Fruit fly (Drosophila melanogaster) whole organism, embryonic: Measurements from ENCODE around the gene Sr-CI.

Experiments
- Awh ChIP-seq: fragments of 200-800 bp; sonication (Bioruptor generic); IDR thresholded peaks from 2 replicates; pipeline ENCODE4, ENCODE4 v1.3.6; 2022; ENCODE audit warnings: missing biosample characterization, missing genetic modification characterization
- CG10209 ChIP-seq: fragments of 200-800 bp; sonication (Bioruptor generic); optimal IDR thresholded peaks from 3 replicates; lab custom pipeline; 2017; ENCODE audit warnings: missing biosample characterization, mild to moderate bottlenecking, missing genetic modification characterization, missing genetic modification reagents
- CG1024 ChIP-seq: fragments of 200-800 bp; sonication (Bioruptor generic); IDR thresholded peaks from 2 replicates; pipeline ENCODE4 v1.3.6; 2022; ENCODE audit warnings: missing biosample characterization, missing genetic modification characterization
- CG10543 ChIP-seq: fragments of 200-800 bp; sonication (Bioruptor generic); optimal IDR thresholded peaks from 3 replicates; lab custom pipeline; 2017; ENCODE audit warnings: missing biosample characterization, mild to moderate bottlenecking, missing genetic modification characterization, moderate library complexity
- CG10959 ChIP-seq: fragments of 200-800 bp; sonication (Bioruptor generic); IDR thresholded peaks from 2 replicates; pipeline ENCODE4 v1.3.6; 2022; ENCODE audit warnings: missing biosample characterization, missing genetic modification characterization
- CG11247 ChIP-seq: fragments of 200-800 bp; sonication (Bioruptor generic); IDR thresholded peaks from 2 replicates; pipeline ENCODE4 v1.3.6; 2022; ENCODE audit warnings: missing biosample characterization, missing genetic modification characterization
- CG12769 ChIP-seq: fragments of 200-800 bp; sonication (Bioruptor generic); optimal IDR thresholded peaks from 2 replicates; lab custom pipeline; 2019; ENCODE audit warnings: missing biosample characterization, mild to moderate bottlenecking, missing genetic modification characterization, moderate library complexity
- CG14667 ChIP-seq: fragments of 200-800 bp; sonication (Bioruptor generic); IDR thresholded peaks from 2 replicates; pipeline ENCODE4 v1.3.6; 2022; ENCODE audit warnings: missing biosample characterization, missing genetic modification characterization
- CG1603 ChIP-seq: fragments of 200-800 bp; sonication (Bioruptor generic); optimal IDR thresholded peaks from 2 replicates; lab custom pipeline; 2019; ENCODE audit warnings: missing biosample characterization, mild to moderate bottlenecking, missing genetic modification characterization, moderate library complexity
- CG17912 ChIP-seq: fragments of 200-800 bp; sonication (Bioruptor generic); optimal IDR thresholded peaks from 2 replicates; lab custom pipeline; 2018; ENCODE audit warnings: missing biosample characterization, mild to moderate bottlenecking, missing genetic modification characterization
- CG2875 ChIP-seq: fragments of 200-800 bp; sonication (Bioruptor generic); optimal IDR thresholded peaks from 2 replicates; lab custom pipeline; 2017; ENCODE audit warnings: missing biosample characterization, mild to moderate bottlenecking, missing genetic modification characterization, missing genetic modification reagents
- CG31388 ChIP-seq: fragments of 200-800 bp; sonication (Bioruptor generic); optimal IDR thresholded peaks from 2 replicates; lab custom pipeline; 2016; ENCODE audit warnings: missing biosample characterization, missing genetic modification characterization
- CG43689 ChIP-seq: fragments of 200-800 bp; sonication (Bioruptor generic); IDR thresholded peaks from 2 replicates; pipeline ENCODE4 v1.3.6; 2022; ENCODE audit warnings: missing biosample characterization, missing genetic modification characterization
- CG4730 ChIP-seq: fragments of 200-800 bp; sonication (Bioruptor generic); IDR thresholded peaks from 2 replicates; pipeline ENCODE4 v1.3.6; 2022; ENCODE audit warnings: missing biosample characterization, missing genetic modification characterization
- CG4854 ChIP-seq: fragments of 200-800 bp; sonication (Bioruptor generic); optimal IDR thresholded peaks from 2 replicates; lab custom pipeline; 2016; ENCODE audit warnings: missing biosample characterization, missing genetic modification characterization, inconsistent platforms
- CG7786 ChIP-seq: fragments of 200-800 bp; sonication (Bioruptor generic); optimal IDR thresholded peaks from 2 replicates; lab custom pipeline; 2016; ENCODE audit warnings: missing biosample characterization, missing genetic modification characterization
- CG7928 ChIP-seq: fragments of 200-800 bp; sonication (Bioruptor generic); optimal IDR thresholded peaks from 2 replicates; lab custom pipeline; 2017; ENCODE audit warnings: missing biosample characterization, mild to moderate bottlenecking, missing genetic modification characterization
- CG8359 ChIP-seq: fragments of 200-800 bp; sonication (Bioruptor generic); optimal IDR thresholded peaks from 2 replicates; lab custom pipeline; 2017; ENCODE audit warnings: missing biosample characterization, mild to moderate bottlenecking, missing genetic modification characterization, borderline replicate concordance
- CG9817 ChIP-seq: fragments of 200-800 bp; sonication (Bioruptor generic); optimal IDR thresholded peaks from 2 replicates; lab custom pipeline; 2018; ENCODE audit warnings: missing biosample characterization, mild to moderate bottlenecking, missing genetic modification characterization, moderate library complexity
- CHES-1-like ChIP-seq: fragments of 200-800 bp; sonication (Bioruptor generic); optimal IDR thresholded peaks from 2 replicates; lab custom pipeline; 2016; ENCODE audit warnings: missing biosample characterization, missing genetic modification characterization
- Dbx ChIP-seq: fragments of 200-800 bp; sonication (Bioruptor generic); IDR thresholded peaks from 3 replicates; pipeline ENCODE4 v1.3.6; 2022; ENCODE audit warnings: missing biosample characterization, missing genetic modification characterization
- Deaf1 ChIP-seq: fragments of 200-800 bp; optimal IDR thresholded peaks from 3 replicates; lab custom pipeline; 2019; ENCODE audit warnings: missing biosample characterization, mild to moderate bottlenecking, missing genetic modification characterization, moderate library complexity
- H2.0 ChIP-seq: fragments of 200-800 bp; sonication (Bioruptor generic); IDR thresholded peaks from 2 replicates; pipeline ENCODE4 v1.3.6; 2022; ENCODE audit warnings: missing biosample characterization, missing genetic modification characterization
- Lpt ChIP-seq: fragments of >200 bp; optimal IDR thresholded peaks from 2 replicates; lab custom pipeline; 2018; ENCODE audit warnings: missing biosample characterization, missing genetic modification characterization
- Ravus ChIP-seq: fragments of 200-800 bp; sonication (Bioruptor generic); IDR thresholded peaks from 2 replicates; pipeline ENCODE4 v1.3.6; 2022; ENCODE audit warnings: missing biosample characterization, missing genetic modification characterization
- Sry-β ChIP-seq: fragments of 200-800 bp; sonication (Bioruptor generic); optimal IDR thresholded peaks from 2 replicates; lab custom pipeline; 2018; ENCODE audit warnings: missing biosample characterization, mild to moderate bottlenecking, missing genetic modification characterization, moderate library complexity
- Sry-δ ChIP-seq: fragments of 200-800 bp; sonication (Bioruptor generic); optimal IDR thresholded peaks from 2 replicates; lab custom pipeline; 2016; ENCODE audit warnings: missing biosample characterization, missing genetic modification characterization
- aop ChIP-seq: fragments of 200-800 bp; sonication (Bioruptor generic); IDR thresholded peaks from 2 replicates; pipeline ENCODE4 v1.3.6; 2022; ENCODE audit warnings: missing biosample characterization, missing genetic modification characterization
- btn ChIP-seq: fragments of 200-800 bp; sonication (Bioruptor generic); optimal IDR thresholded peaks from 2 replicates; lab custom pipeline; 2016; ENCODE audit warnings: missing biosample characterization, missing genetic modification characterization
- corto ChIP-seq: fragments of 200-800 bp; sonication (Bioruptor generic); optimal IDR thresholded peaks from 2 replicates; lab custom pipeline; 2016; ENCODE audit warnings: missing biosample characterization, mild to moderate bottlenecking, missing genetic modification characterization, moderate library complexity
- eyg ChIP-seq: fragments of 200-800 bp; sonication (Bioruptor generic); optimal IDR thresholded peaks from 3 replicates; lab custom pipeline; 2016; ENCODE audit warnings: missing biosample characterization, missing genetic modification characterization
- fd64A ChIP-seq: fragments of 200-800 bp; sonication (Bioruptor generic); optimal IDR thresholded peaks from 3 replicates; lab custom pipeline; 2018; ENCODE audit warnings: missing biosample characterization, mild to moderate bottlenecking, missing genetic modification characterization
- gce ChIP-seq: fragments of 200-800 bp; sonication (Bioruptor generic); IDR thresholded peaks from 3 replicates; pipeline ENCODE4 v1.3.6; 2022; ENCODE audit warnings: missing biosample characterization, missing genetic modification characterization
- gcm2 ChIP-seq: fragments of 200-800 bp; sonication (Bioruptor generic); optimal IDR thresholded peaks from 2 replicates; lab custom pipeline; 2016; ENCODE audit warnings: missing biosample characterization, missing genetic modification characterization
- gsb-n ChIP-seq: fragments of 200-800 bp; sonication (Bioruptor generic); optimal IDR thresholded peaks from 3 replicates; lab custom pipeline; 2018; ENCODE audit warnings: missing biosample characterization, mild to moderate bottlenecking, missing genetic modification characterization
- hbn ChIP-seq: fragments of 200-800 bp; sonication (Bioruptor generic); IDR thresholded peaks from 2 replicates; pipeline ENCODE4 v1.3.6; 2022; ENCODE audit warnings: missing biosample characterization, missing genetic modification characterization; ENCODE audit not compliant: partially characterized antibody
- lov ChIP-seq, 2 experiments: fragments of 200-800 bp in 1 of 2; fragments of >200 bp in 1 of 2; sonication (Bioruptor generic) in 1 of 2; IDR thresholded peaks in 1 of 2; optimal IDR thresholded peaks in 1 of 2; 2 replicates in 1 of 2; 3 replicates in 1 of 2; pipeline versions ENCODE4 v1.3.6 to Lab custom; 2017 to 2022; ENCODE audit warnings: missing biosample characterization in 1 of 2, missing genetic modification characterization in 1 of 2
- luna ChIP-seq: fragments of 200-800 bp; sonication (Bioruptor generic); optimal IDR thresholded peaks from 2 replicates; lab custom pipeline; 2016; ENCODE audit warnings: missing biosample characterization, missing genetic modification characterization
- mirr ChIP-seq: fragments of 200-800 bp; sonication (Bioruptor generic); optimal IDR thresholded peaks from 3 replicates; lab custom pipeline; 2018; ENCODE audit warnings: missing biosample characterization, mild to moderate bottlenecking, missing genetic modification characterization
- odd ChIP-seq: fragments of 200-800 bp; sonication (Bioruptor generic); optimal IDR thresholded peaks from 2 replicates; lab custom pipeline; 2017; ENCODE audit warnings: missing biosample characterization, mild to moderate bottlenecking, missing genetic modification characterization
- pan ChIP-seq, 4 experiments: fragments of >200 bp in 3 of 4; fragments of 200-800 bp in 1 of 4; sonication (Bioruptor generic) in 1 of 4; optimal IDR thresholded peaks in 3 of 4; IDR thresholded peaks in 1 of 4; 2 replicates each; pipeline versions ENCODE4 v1.3.6 to Lab custom; 2017 to 2022; ENCODE audit warnings: missing biosample characterization in 2 of 4, missing genetic modification characterization in 2 of 4, mixed read lengths in 1 of 4
- phol ChIP-seq: fragments of 200-800 bp; sonication (Bioruptor generic); optimal IDR thresholded peaks from 3 replicates; lab custom pipeline; 2018; ENCODE audit warnings: missing biosample characterization, mild to moderate bottlenecking, missing genetic modification characterization, moderate library complexity
- sim ChIP-seq: fragments of 200-800 bp; sonication (Bioruptor generic); IDR thresholded peaks from 2 replicates; pipeline ENCODE4 v1.3.6; 2022; ENCODE audit warnings: missing biosample characterization, missing genetic modification characterization
- sob ChIP-seq: fragments of 200-800 bp; sonication (Bioruptor generic); IDR thresholded peaks from 2 replicates; pipeline ENCODE4 v1.3.6; 2022; ENCODE audit warnings: missing biosample characterization, missing genetic modification characterization
- sug ChIP-seq: fragments of 200-800 bp; optimal IDR thresholded peaks from 2 replicates; lab custom pipeline; 2019; ENCODE audit warnings: missing biosample characterization, mild to moderate bottlenecking, missing genetic modification characterization, moderate library complexity
- tin ChIP-seq: fragments of 200-800 bp; sonication (Bioruptor generic); optimal IDR thresholded peaks from 3 replicates; lab custom pipeline; 2016; ENCODE audit warnings: missing biosample characterization, missing genetic modification characterization
- tio ChIP-seq: fragments of 200-800 bp; sonication (Bioruptor generic); optimal IDR thresholded peaks from 2 replicates; lab custom pipeline; 2017; ENCODE audit warnings: missing biosample characterization, missing genetic modification characterization, inconsistent platforms
- vvl ChIP-seq: fragments of 200-800 bp; sonication (Bioruptor generic); IDR thresholded peaks from 2 replicates; pipeline ENCODE4 v1.3.6; 2022; ENCODE audit warnings: missing biosample characterization, missing genetic modification characterization
- zf30C ChIP-seq: fragments of 200-800 bp; sonication (Bioruptor generic); optimal IDR thresholded peaks from 3 replicates; lab custom pipeline; 2018; ENCODE audit warnings: missing biosample characterization, mild to moderate bottlenecking, missing genetic modification characterization

Gene Sr-CI

dm6 chr2L:4124629-4125350 lies 3.3 kb downstream of the Sr-CI start (continued):
- TF ChIP-seq Sry-β (peak; percentile 19), Deaf1 (tag; lab: Kevin White, UChicago) (peak; percentile 11), gcm2 (GFP tag; lab: Kevin White, UChicago) (no peak), CG17912 (no peak), zf30C (GFP tag; lab: Kevin White, UChicago) (peak; percentile 70), luna (GFP tag; lab: Kevin White, UChicago) (no peak), Dbx (GFP tag; lab: Robert Waterston, UW) (0 out of 3 replicates have a peak, but pooled peaks have one; percentile 36), Ravus (GFP tag; lab: Robert Waterston, UW) (no peak), tin (GFP tag; lab: Kevin White, UChicago) (peak; percentile 50), CG2875 (GFP tag; lab: Kevin White, UChicago) (peak; percentile 57), btn (no peak), vvl (GFP tag; lab: Robert Waterston, UW) (peak; percentile 80), aop (GFP tag; lab: Robert Waterston, UW) (no peak), gce (GFP tag; lab: Robert Waterston, UW) (peak; percentile 53; the same call in 1 of the 3 replicates), CG7928 (no peak), sim (GFP tag; lab: Robert Waterston, UW) (no peak), CG10959 (GFP tag; lab: Robert Waterston, UW) (no peak), CG7786 (GFP tag; lab: Kevin White, UChicago) (no peak), gsb-n (tag; lab: Kevin White, UChicago) (peak; percentile 74), odd (GFP tag; lab: Kevin White, UChicago) (peak; percentile 50), tio (GFP tag; lab: Kevin White, UChicago) (peak; percentile 35), sob (GFP tag; lab: Robert Waterston, UW) (peak; percentile 15; the same call in 1 of the 2 replicates), CG4854 (GFP tag; lab: Kevin White, UChicago) (peak; percentile 1), corto (GFP tag; lab: Kevin White, UChicago) (no peak), pan (optimal IDR thresholded peaks at IDR 0.05; lab: Kevin White, UChicago) (no peak), pan (GFP tag; optimal IDR thresholded peaks at IDR 0.05 in 1 of 2, IDR thresholded peaks at IDR 0.05 in 1 of 2) (peak in 1 of 2 experiments; percentile 75), CG43689 (GFP tag; lab: Robert Waterston, UW) (no peak), Sry-δ (GFP tag; lab: Kevin White, UChicago) (no peak), CG4730 (GFP tag; lab: Robert Waterston, UW) (no peak), CG10543 (GFP tag; lab: Kevin White, UChicago) (no peak), CG8359 (GFP tag; lab: Kevin White, UChicago) (peak; percentile 53), fd64A (GFP tag; lab: Kevin White, UChicago) (no peak), CG31388 (no peak), CG14667 (GFP tag; lab: Robert Waterston, UW) (peak; percentile 34), CG10209 (GFP tag; lab: Kevin White, UChicago) (peak; percentile 57), CG11247 (GFP tag; lab: Robert Waterston, UW) (no peak), mirr (no peak), CG12769 (no peak), sug (tag; lab: Kevin White, UChicago) (peak; percentile 5), CHES-1-like (no peak), Lpt (GFP tag; lab: Kevin White, UChicago) (no peak), H2.0 (GFP tag; lab: Robert Waterston, UW) (peak; percentile 22; the same call in 1 of the 2 replicates), phol (tag; lab: Kevin White, UChicago) (peak; percentile 82), hbn (GFP tag; lab: Robert Waterston, UW) (no peak), eyg (no peak), lov (optimal IDR thresholded peaks at IDR 0.05; lab: Kevin White, UChicago) (no peak), lov (GFP tag; IDR thresholded peaks at IDR 0.05; lab: Robert Waterston, UW) (0 out of 3 replicates have a peak, but pooled peaks have one; percentile 24), Awh (peak; percentile 76), CG9817 (peak; percentile 33), CG1024 (0 out of 2 replicates have a peak, but pooled peaks have one; percentile 8), CG1603 (tag; lab: Kevin White, UChicago) (no peak)
